Worm (Caenorhabditis elegans) whole organism, late embryonic: ENCODE measurements around the gene C32C4.3.

Experiments
- ceh-18 ChIP-seq: sonication (generic microtip); optimal IDR thresholded peaks from 2 replicates; lab custom pipeline; 2016; ENCODE audit warnings: missing genetic modification characterization, missing compliant biosample characterization
- dve-1 ChIP-seq: sonication (generic microtip); optimal IDR thresholded peaks from 2 replicates; lab custom pipeline; 2017; ENCODE audit warnings: antibody characterized with exemption, mild to moderate bottlenecking, missing genetic modification characterization, missing compliant biosample characterization
- mec-3 ChIP-seq: sonication (generic microtip); optimal IDR thresholded peaks from 2 replicates; lab custom pipeline; 2016; ENCODE audit warnings: borderline replicate concordance, missing genetic modification characterization, missing compliant biosample characterization
- sox-2 ChIP-seq: fragments of 200-800 bp; sonication (Bioruptor generic); IDR thresholded peaks from 2 replicates; pipeline ENCODE4 v1.3.6; 2022; ENCODE audit warnings: missing genetic modification reagents, missing genetic modification characterization, missing compliant biosample characterization

- TF ChIP-seq mec-3 (tag; lab: Kevin White, UChicago) (no peak), dve-1 (tag; lab: Kevin White, UChicago) (no peak), ceh-18 (no peak), sox-2 (GFP tag; lab: Robert Waterston, UW) (no peak)
These were observed 46.8 kb upstream of the C32C4.3 start for ce11 chrV:10693749-10694148.
